Fruit fly (Drosophila melanogaster) whole organism, prepupa: ENCODE results near the gene CG31546.

Experiments
- CG31627 ChIP-seq: fragments of 200-800 bp; sonication (Bioruptor generic); optimal IDR thresholded peaks from 3 replicates; lab custom pipeline; 2016; ENCODE audit warnings: missing biosample characterization, missing genetic modification characterization
- CG8632 ChIP-seq: fragments of 200-800 bp; sonication (Bioruptor generic); optimal IDR thresholded peaks from 3 replicates; lab custom pipeline; 2016; ENCODE audit warnings: missing biosample characterization, missing genetic modification characterization
- Eip75B ChIP-seq: fragments of 200-800 bp; sonication (Bioruptor generic); optimal IDR thresholded peaks from 3 replicates; lab custom pipeline; 2016; ENCODE audit warnings: missing biosample characterization, missing genetic modification characterization
- Hr39 ChIP-seq: fragments of 200-800 bp; sonication (Bioruptor generic); optimal IDR thresholded peaks from 2 replicates; lab custom pipeline; 2016; ENCODE audit warnings: missing biosample characterization, missing genetic modification characterization
- OdsH ChIP-seq: fragments of 200-800 bp; sonication (Bioruptor generic); optimal IDR thresholded peaks from 3 replicates; lab custom pipeline; 2016; ENCODE audit warnings: missing biosample characterization, missing genetic modification characterization
- Smox ChIP-seq: fragments of 200-800 bp; sonication (Bioruptor generic); optimal IDR thresholded peaks from 3 replicates; lab custom pipeline; 2016; ENCODE audit warnings: missing biosample characterization, missing genetic modification characterization
- fd59A ChIP-seq: fragments of 200-800 bp; sonication (Bioruptor generic); optimal IDR thresholded peaks from 2 replicates; lab custom pipeline; 2017; ENCODE audit warnings: missing biosample characterization, mild to moderate bottlenecking, missing genetic modification characterization, missing genetic modification reagents
- ss ChIP-seq, 2 experiments: fragments of 200-800 bp; sonication (Bioruptor generic); optimal IDR thresholded peaks; 2 replicates in 1 of 2; 3 replicates in 1 of 2; lab custom pipeline; 2017 to 2018; ENCODE audit warnings: mild to moderate bottlenecking in 2 of 2, missing biosample characterization in 2 of 2, missing genetic modification characterization in 2 of 2, moderate library complexity in 1 of 2
- vri ChIP-seq: fragments of 200-800 bp; sonication (Bioruptor generic); optimal IDR thresholded peaks from 3 replicates; lab custom pipeline; 2016; ENCODE audit warnings: missing biosample characterization, mild to moderate bottlenecking, missing genetic modification characterization

- no peak for TF ChIP-seq fd59A (GFP tag; lab: Kevin White, UChicago)
- TF ChIP-seq ss (GFP tag; optimal IDR thresholded peaks at IDR 0.05; lab: Kevin White, UChicago) = no peak
- no peak for TF ChIP-seq Hr39 (GFP tag; lab: Kevin White, UChicago)
- TF ChIP-seq CG8632 (GFP tag; lab: Kevin White, UChicago) = no peak
- peak; percentile 22 for TF ChIP-seq CG31627 (GFP tag; lab: Kevin White, UChicago)
- no peak for TF ChIP-seq Smox (GFP tag; lab: Kevin White, UChicago)
- TF ChIP-seq vri (GFP tag; lab: Kevin White, UChicago) = no peak
- no peak for TF ChIP-seq OdsH
- no peak for TF ChIP-seq Eip75B (GFP tag; lab: Kevin White, UChicago)
These were observed 24.4 kb upstream of the CG31546 start, which contains the start of gene CG2182 for dm6 chr3R:5659829-5660197.
